Fruit fly (Drosophila melanogaster) S2 (cell line): Measurements from ENCODE around the gene CG15446.

Experiments
- CG8478 ChIP-seq: fragments of >200 bp; optimal IDR thresholded peaks from 2 replicates; lab custom pipeline; 2018
- CTCF ChIP-seq, 2 experiments: fragments of >200 bp; optimal IDR thresholded peaks; 2 replicates each; lab custom pipeline; 2018

CG15446 gene

dm6 chrX:21071693-21072357, 30.2 kb downstream of the CG15446 start:
- TF ChIP-seq CTCF (optimal IDR thresholded peaks at IDR 0.05; lab: Kevin White, UChicago): no peak
- TF ChIP-seq CG8478: no peak

dm6 chrX:21067908-21068307, 34.1 kb downstream of the CG15446 start:
- TF ChIP-seq CTCF (optimal IDR thresholded peaks at IDR 0.05; lab: Kevin White, UChicago) (no peak), CG8478 (no peak)

dm6 chrX:21067474-21067873, 34.5 kb downstream of the CG15446 start, which contains the start of gene CG32512:
CG32512 (minus strand) TSS chrX:21067540.
- TF ChIP-seq CTCF (optimal IDR thresholded peaks at IDR 0.05; lab: Kevin White, UChicago) (no peak), CG8478 (no peak)

- TF ChIP-seq CG8478 (no peak), CTCF (optimal IDR thresholded peaks at IDR 0.05; lab: Kevin White, UChicago) (no peak)
Measured at dm6 chrX:21065775-21066174, 36.2 kb downstream of the CG15446 start.

- TF ChIP-seq CG8478 (no peak), CTCF (optimal IDR thresholded peaks at IDR 0.05; lab: Kevin White, UChicago) (no peak)
Measured at dm6 chrX:21064927-21065326, 37.1 kb downstream of the CG15446 start.

dm6 chrX:21060579-21060978, 41.4 kb downstream of the CG15446 start:
- TF ChIP-seq CG8478 (no peak), CTCF (optimal IDR thresholded peaks at IDR 0.05; lab: Kevin White, UChicago) (peak; percentile 73 to 84)

- no peak for TF ChIP-seq CG8478
- TF ChIP-seq CTCF (optimal IDR thresholded peaks at IDR 0.05; lab: Kevin White, UChicago): no peak
Measured at dm6 chrX:21058991-21059390, 43.0 kb downstream of the CG15446 start.

- TF ChIP-seq CTCF (optimal IDR thresholded peaks at IDR 0.05; lab: Kevin White, UChicago): peak; percentile 68 to 82
- TF ChIP-seq CG8478: no peak
Measured at dm6 chrX:21058437-21058836, 43.6 kb downstream of the CG15446 start.

- TF ChIP-seq CG8478: no peak
- no peak for TF ChIP-seq CTCF (optimal IDR thresholded peaks at IDR 0.05; lab: Kevin White, UChicago)
Measured at dm6 chrX:21056732-21057131, 45.3 kb downstream of the CG15446 start.

- TF ChIP-seq CG8478: no peak
- no peak for TF ChIP-seq CTCF (optimal IDR thresholded peaks at IDR 0.05; lab: Kevin White, UChicago)
Measured at dm6 chrX:21054963-21055480, 47.0 kb downstream of the CG15446 start.

dm6 chrX:21053849-21054581, 48.0 kb downstream of the CG15446 start, which contains the start of the genes Stt3A and bves:
Stt3A (minus strand) TSS chrX:21053937.
bves (plus strand) TSS chrX:21053963.
- no peak for TF ChIP-seq CG8478
- no peak for TF ChIP-seq CTCF (optimal IDR thresholded peaks at IDR 0.05; lab: Kevin White, UChicago)

- TF ChIP-seq CG8478 (no peak), CTCF (optimal IDR thresholded peaks at IDR 0.05; lab: Kevin White, UChicago) (no peak)
Measured at dm6 chrX:21053099-21053715, 48.8 kb downstream of the CG15446 start.

dm6 chrX:21047717-21048116, 54.3 kb downstream of the CG15446 start:
- TF ChIP-seq CG8478 (no peak), CTCF (optimal IDR thresholded peaks at IDR 0.05; lab: Kevin White, UChicago) (no peak)

dm6 chrX:21046141-21046540, 55.9 kb downstream of the CG15446 start:
- TF ChIP-seq CTCF (optimal IDR thresholded peaks at IDR 0.05; lab: Kevin White, UChicago): no peak
- TF ChIP-seq CG8478: no peak
